Worm (Caenorhabditis elegans) whole organism, mixed stage, embryonic: ENCODE data around the gene gln-3.

Experiments
- bed-3 ChIP-seq: fragments of 200-800 bp; sonication (Bioruptor generic); optimal IDR thresholded peaks from 3 replicates; lab custom pipeline; 2018; ENCODE audit warnings: mild to moderate bottlenecking, missing genetic modification characterization, moderate library complexity, missing compliant biosample characterization
- blmp-1 ChIP-seq: fragments of 150-350 bp; optimal IDR thresholded peaks from 2 replicates; lab custom pipeline; 2014; ENCODE audit warnings: missing biosample characterization, missing genetic modification characterization
- ceh-39 ChIP-seq: fragments of 150-350 bp; optimal IDR thresholded peaks from 2 replicates; lab custom pipeline; 2014; ENCODE audit warnings: missing biosample characterization, missing genetic modification characterization
- ceh-43 ChIP-seq: fragments of 200-800 bp; sonication (Bioruptor generic); optimal IDR thresholded peaks from 2 replicates; lab custom pipeline; 2018; ENCODE audit warnings: mild to moderate bottlenecking, missing genetic modification characterization, moderate library complexity, missing compliant biosample characterization
- ceh-83 ChIP-seq: fragments of 200-800 bp; sonication (Bioruptor generic); optimal IDR thresholded peaks from 2 replicates; lab custom pipeline; 2018; ENCODE audit warnings: mild to moderate bottlenecking, missing genetic modification characterization, missing compliant biosample characterization
- cnd-1 ChIP-seq: fragments of 200-800 bp; sonication (Bioruptor generic); optimal IDR thresholded peaks from 2 replicates; lab custom pipeline; 2018; ENCODE audit warnings: mild to moderate bottlenecking, missing genetic modification characterization, missing compliant biosample characterization
- elt-3 ChIP-seq: fragments of 150-350 bp; optimal IDR thresholded peaks from 2 replicates; lab custom pipeline; 2014; ENCODE audit warnings: missing biosample characterization, missing genetic modification characterization
- flh-1 ChIP-seq: fragments of 200-800 bp; sonication (Bioruptor generic); optimal IDR thresholded peaks from 2 replicates; lab custom pipeline; 2018; ENCODE audit warnings: mild to moderate bottlenecking, missing genetic modification characterization, moderate library complexity, missing compliant biosample characterization
- ham-2 ChIP-seq: fragments of 200-800 bp; sonication (Bioruptor generic); optimal IDR thresholded peaks from 2 replicates; lab custom pipeline; 2018; ENCODE audit warnings: mild to moderate bottlenecking, missing genetic modification characterization, missing compliant biosample characterization
- mls-2 ChIP-seq: sonication (generic microtip); optimal IDR thresholded peaks from 2 replicates; lab custom pipeline; 2016; ENCODE audit warnings: mild to moderate bottlenecking, missing genetic modification characterization, moderate library complexity, missing compliant biosample characterization
- nhr-237 ChIP-seq: fragments of 150-350 bp; optimal IDR thresholded peaks from 2 replicates; lab custom pipeline; 2014; ENCODE audit warnings: missing biosample characterization, missing genetic modification characterization
- pha-4 ChIP-seq: fragments of 150-350 bp; optimal IDR thresholded peaks from 2 replicates; lab custom pipeline; 2018; ENCODE audit warnings: missing biosample characterization, missing genetic modification reagents, missing genetic modification characterization
- snpc-4 ChIP-seq: fragments of 150-350 bp; optimal IDR thresholded peaks from 2 replicates; lab custom pipeline; 2014; ENCODE audit warnings: missing biosample characterization, missing genetic modification characterization
- sptf-1 ChIP-seq: sonication (generic microtip); optimal IDR thresholded peaks from 2 replicates; lab custom pipeline; 2017; ENCODE audit warnings: mild to moderate bottlenecking, missing genetic modification characterization, moderate library complexity, missing compliant biosample characterization
- unc-39 ChIP-seq: fragments of 150-350 bp; optimal IDR thresholded peaks from 2 replicates; lab custom pipeline; 2014; ENCODE audit warnings: missing biosample characterization, missing genetic modification characterization
- unc-62 ChIP-seq: fragments of 150-350 bp; optimal IDR thresholded peaks from 2 replicates; lab custom pipeline; 2014; ENCODE audit warnings: missing biosample characterization, missing genetic modification reagents, missing genetic modification characterization
- ztf-11 ChIP-seq: fragments of 150-350 bp; optimal IDR thresholded peaks from 2 replicates; lab custom pipeline; 2014; ENCODE audit warnings: missing biosample characterization, missing genetic modification characterization

gln-3 gene

ce11 chrIV:16119577-16119976 is 50.9 kb downstream of the gln-3 start:
- no peak for TF ChIP-seq sptf-1 (tag; lab: Kevin White, UChicago)
- no peak for TF ChIP-seq blmp-1
- no peak for TF ChIP-seq bed-3
- no peak for TF ChIP-seq snpc-4
- TF ChIP-seq ceh-83 (GFP tag; lab: Kevin White, UChicago): no peak
- TF ChIP-seq ztf-11 (tag; lab: Kevin White, UChicago): no peak
- no peak for TF ChIP-seq nhr-237
- no peak for TF ChIP-seq elt-3 (tag; lab: Kevin White, UChicago)
- TF ChIP-seq pha-4 (tag; lab: Kevin White, UChicago): no peak
- no peak for TF ChIP-seq cnd-1 (tag; lab: Kevin White, UChicago)
- TF ChIP-seq ceh-43 (GFP tag; lab: Kevin White, UChicago): no peak
- TF ChIP-seq ceh-39: no peak
- no peak for TF ChIP-seq flh-1
- no peak for TF ChIP-seq unc-62 (GFP tag; lab: Kevin White, UChicago)
- no peak for TF ChIP-seq mls-2
- no peak for TF ChIP-seq unc-39 (tag; lab: Kevin White, UChicago)
- no peak for TF ChIP-seq ham-2
